Worm (Caenorhabditis elegans): ENCODE results near the gene sto-4.

ce11 chrX:11661625-11662024 is 17.7 kb downstream of the sto-4 start, which contains the start of gene sfxn-1.5:
- TF ChIP-seq snpc-4 (tag; optimal IDR thresholded peaks at IDR 0.05) (no peak), ztf-7 (tag; optimal IDR thresholded peaks at IDR 0.05) (peak; percentile 71)

Data from whole organism, L4 larva.